Worm (Caenorhabditis elegans) whole organism, L4/young adult: ENCODE measurements around the gene Y66H1A.5.

Source experiments
- W03F9.2 ChIP-seq: fragments of 150-350 bp; optimal IDR thresholded peaks from 2 replicates; lab custom pipeline; 2014; ENCODE audit warnings: missing biosample characterization, missing genetic modification characterization
- him-1 ChIP-seq: sonication (generic microtip); optimal IDR thresholded peaks from 2 replicates; lab custom pipeline; 2016; ENCODE audit warnings: missing genotype, missing genetic modification reagents, missing genetic modification characterization, missing compliant biosample characterization

DNA sequence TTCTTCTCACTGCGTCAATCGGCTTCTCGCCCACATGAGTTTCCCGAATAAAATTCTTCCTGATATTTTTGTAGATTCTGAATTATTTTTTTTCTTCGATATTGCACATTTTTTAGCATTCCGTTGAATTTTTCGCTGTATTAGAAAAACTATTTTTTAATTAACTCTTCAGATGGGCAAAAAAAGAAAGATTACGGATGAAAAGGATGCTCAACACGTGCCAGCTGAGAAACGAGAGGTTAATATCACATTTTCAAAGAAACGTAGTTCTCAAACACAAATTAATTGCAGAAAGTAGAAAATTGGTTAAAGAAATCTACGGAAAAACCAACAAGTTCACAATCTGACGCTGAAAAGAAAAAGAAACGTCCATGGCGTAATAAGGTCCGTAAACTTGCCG lies 32.6 kb downstream of the Y66H1A.5 start, which contains the start of gene rrp-8:
- TF ChIP-seq him-1 (tag; lab: Kevin White, UChicago), result no peak
- no peak for TF ChIP-seq W03F9.2 (tag; lab: Kevin White, UChicago)
